Worm (Caenorhabditis elegans): Measurements from ENCODE around the gene srd-43.

Gene srd-43

DNA sequence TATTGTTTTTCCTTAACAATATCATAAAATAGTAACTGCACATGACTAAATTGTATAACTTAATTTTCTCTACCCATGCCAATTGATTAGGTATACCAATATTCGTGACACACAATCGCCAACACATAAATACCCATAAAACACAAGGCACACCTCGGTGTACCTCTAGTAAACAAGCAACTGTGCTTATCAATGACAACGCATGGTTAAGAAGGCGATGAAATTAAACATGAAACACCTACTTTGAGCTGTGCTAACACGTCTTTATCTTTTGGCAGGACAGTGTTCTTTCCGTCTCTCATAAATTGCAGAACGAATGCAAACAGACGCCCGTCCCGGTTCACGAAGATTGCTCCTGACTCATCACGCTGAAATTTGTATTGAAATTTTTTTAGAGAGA lies 5.1 kb upstream of the srd-43 start:
- TF ChIP-seq madf-9 (GFP tag; conservative IDR thresholded peaks at IDR 0.05) (no peak), nhr-28 (tag; optimal IDR thresholded peaks at IDR 0.05) (peak; percentile 94), dmd-9 (GFP tag; IDR thresholded peaks at IDR 0.05) (no peak), hlh-11 (tag; optimal IDR thresholded peaks at IDR 0.05) (peak; percentile 91), tag-97 (GFP tag; IDR thresholded peaks at IDR 0.05) (no peak), Y105C5A.15 (GFP tag; IDR thresholded peaks at IDR 0.05) (no peak), aly-2 (tag; optimal IDR thresholded peaks at IDR 0.05) (no peak), nhr-42 (GFP tag; IDR thresholded peaks at IDR 0.05) (no peak), fos-1 (tag; optimal IDR thresholded peaks at IDR 0.05) (no peak), ceh-32 (tag; optimal IDR thresholded peaks at IDR 0.05; ENCODE audit: poor library complexity) (no peak), lin-1 (GFP tag; IDR thresholded peaks at IDR 0.05) (no peak), hlh-30 (tag; optimal IDR thresholded peaks at IDR 0.05; ENCODE audit: insufficient read depth) (peak; percentile 68), sdz-12 (GFP tag; optimal IDR thresholded peaks at IDR 0.05) (no peak), egl-43 (GFP tag; IDR thresholded peaks at IDR 0.05) (no peak), ceh-44 (GFP tag; IDR thresholded peaks at IDR 0.05) (no peak), daf-12 (tag; optimal IDR thresholded peaks at IDR 0.05) (no peak), mxl-3 (GFP tag; optimal IDR thresholded peaks at IDR 0.05) (peak; percentile 67), Y5F2A.4 (GFP tag; optimal IDR thresholded peaks at IDR 0.05) (no peak), rbr-2 (tag; optimal IDR thresholded peaks at IDR 0.05) (no peak), zip-2 (tag; optimal IDR thresholded peaks at IDR 0.05) (peak; percentile 27), unc-130 (GFP tag; optimal IDR thresholded peaks at IDR 0.05) (no peak), ztf-7 (tag; optimal IDR thresholded peaks at IDR 0.05) (no peak), nhr-48 (tag; optimal IDR thresholded peaks at IDR 0.05) (peak; percentile 51), dmd-6 (GFP tag; IDR thresholded peaks at IDR 0.05) (peak; percentile 93), zip-11 (GFP tag; IDR thresholded peaks at IDR 0.05) (no peak), spr-1 (tag; optimal IDR thresholded peaks at IDR 0.05) (no peak), egl-27 (tag; optimal IDR thresholded peaks at IDR 0.05) (no peak), dpl-1 (GFP tag; optimal IDR thresholded peaks at IDR 0.05) (no peak), hmg-1.1 (GFP tag; IDR thresholded peaks at IDR 0.05) (no peak), T26A8.4 (GFP tag; IDR thresholded peaks at IDR 0.05) (no peak), nhr-41 (GFP tag; IDR thresholded peaks at IDR 0.05) (no peak), mdt-29 (GFP tag; IDR thresholded peaks at IDR 0.05) (no peak), ama-1 (optimal IDR thresholded peaks at IDR 0.05) (no peak), cey-2 (tag; optimal IDR thresholded peaks at IDR 0.05; ENCODE audit: borderline replicate concordance, insufficient read depth) (no peak), ceh-28 (tag; optimal IDR thresholded peaks at IDR 0.05) (no peak), ceh-62 (tag; optimal IDR thresholded peaks at IDR 0.05) (no peak), F26F4.8 (GFP tag; conservative IDR thresholded peaks at IDR 0.05) (no peak), Y75B8A.6 (GFP tag; IDR thresholded peaks at IDR 0.05) (no peak), php-3 (GFP tag; IDR thresholded peaks at IDR 0.05) (peak; percentile 93), zfp-2 (tag; optimal IDR thresholded peaks at IDR 0.05) (no peak), mes-2 (tag; optimal IDR thresholded peaks at IDR 0.05; ENCODE audit: poor library complexity, severe bottlenecking) (peak; percentile 27), zag-1 (tag; optimal IDR thresholded peaks at IDR 0.05) (no peak), nhr-237 (tag; optimal IDR thresholded peaks at IDR 0.05) (no peak), lin-39 (tag; optimal IDR thresholded peaks at IDR 0.05) (no peak), nhr-102 (tag; optimal IDR thresholded peaks at IDR 0.05) (peak; percentile 74), snpc-4 (tag; optimal IDR thresholded peaks at IDR 0.05) (no peak), gei-8 (GFP tag; optimal IDR thresholded peaks at IDR 0.05) (no peak), R02D3.7 (tag; optimal IDR thresholded peaks at IDR 0.05) (no peak), ztf-11 (tag; optimal IDR thresholded peaks at IDR 0.05) (no peak), ceh-82 (tag; optimal IDR thresholded peaks at IDR 0.05) (no peak), daf-16 (GFP tag; optimal IDR thresholded peaks at IDR 0.05) (peak in 1 of 2 experiments; percentile 86), daf-16 (tag; optimal IDR thresholded peaks at IDR 0.05) (peak; percentile 100), unc-39 (tag; optimal IDR thresholded peaks at IDR 0.05) (no peak)
